Fruit fly (Drosophila melanogaster) Kc167 (cell line): ENCODE data around the gene Ugt304A1.

Source experiments
- Myc ChIP-seq: fragments of >200 bp; optimal IDR thresholded peaks from 2 replicates; lab custom pipeline; 2017; ENCODE audit warnings: missing external identifiers
- Sin3A ChIP-seq: fragments of >200 bp; optimal IDR thresholded peaks from 2 replicates; lab custom pipeline; 2018; ENCODE audit warnings: missing external identifiers
- h ChIP-seq: fragments of >200 bp; optimal IDR thresholded peaks from 3 replicates; lab custom pipeline; 2018; ENCODE audit warnings: missing external identifiers
- insv ChIP-seq: fragments of >200 bp; optimal IDR thresholded peaks from 3 replicates; lab custom pipeline; 2018; ENCODE audit warnings: missing external identifiers
- psq ChIP-seq: fragments of >200 bp; optimal IDR thresholded peaks from 2 replicates; lab custom pipeline; 2017; ENCODE audit warnings: missing external identifiers
- ttk ChIP-seq: sonication (Bioruptor generic); optimal IDR thresholded peaks from 2 replicates; lab custom pipeline; 2017; ENCODE audit warnings: missing external identifiers

dm6 chr3R:11126383-11126782 is 48.8 kb downstream of the Ugt304A1 start:
- TF ChIP-seq Sin3A (lab: Kevin White, UChicago), result no peak
- no peak for TF ChIP-seq psq (lab: Kevin White, UChicago)
- TF ChIP-seq ttk (lab: Kevin White, UChicago), result no peak
- TF ChIP-seq h (lab: Kevin White, UChicago), result no peak
- TF ChIP-seq insv (lab: Kevin White, UChicago), result no peak
- TF ChIP-seq Myc (lab: Kevin White, UChicago), result no peak
